Fruit fly (Drosophila melanogaster): ENCODE data around the gene cact.

Gene cact

dm6 chr2L:16356249-16357025 lies 30.4 kb upstream of the cact start, which contains the start of gene CaBP1 (continued):
- TF ChIP-seq CG14860 (GFP tag; IDR thresholded peaks at IDR 0.05; ENCODE audit: partially characterized antibody) (peak; percentile 84), pum (GFP tag; optimal IDR thresholded peaks at IDR 0.05) (no peak), ATbp (GFP tag; optimal IDR thresholded peaks at IDR 0.05) (no peak), kay (GFP tag; optimal IDR thresholded peaks at IDR 0.05) (no peak), ci (GFP tag; IDR thresholded peaks at IDR 0.05) (no peak), CG2129 (GFP tag; IDR thresholded peaks at IDR 0.05; ENCODE audit: partially characterized antibody) (peak; percentile 97), croc (GFP tag; conservative IDR thresholded peaks at IDR 0.05) (no peak), Hsf (GFP tag; optimal IDR thresholded peaks at IDR 0.05) (no peak), Dll (GFP tag; IDR thresholded peaks at IDR 0.05; ENCODE audit: partially characterized antibody) (peak; percentile 99), ftz-f1 (GFP tag; optimal IDR thresholded peaks at IDR 0.05) (no peak), pnt (GFP tag; optimal IDR thresholded peaks at IDR 0.05) (no peak), sens (GFP tag) (peak; percentile 85), nerfin-1 (tag; optimal IDR thresholded peaks at IDR 0.05) (no peak), lilli (GFP tag; optimal IDR thresholded peaks at IDR 0.05) (no peak), Lpt (GFP tag; optimal IDR thresholded peaks at IDR 0.05) (no peak), ab (GFP tag; optimal IDR thresholded peaks at IDR 0.05) (no peak), CG33557 (GFP tag; optimal IDR thresholded peaks at IDR 0.05) (no peak), CG7271 (tag; optimal IDR thresholded peaks at IDR 0.05) (no peak), CG11093 (GFP tag; IDR thresholded peaks at IDR 0.05) (no peak), chinmo (GFP tag; IDR thresholded peaks at IDR 0.05; ENCODE audit: partially characterized antibody) (peak; percentile 91; the same call in 3 of the 4 replicates), CG16815 (GFP tag; optimal IDR thresholded peaks at IDR 0.05) (no peak), inv (GFP tag; IDR thresholded peaks at IDR 0.05; ENCODE audit: partially characterized antibody) (peak; percentile 89), Neu2 (GFP tag; optimal IDR thresholded peaks at IDR 0.05; ENCODE audit: borderline replicate concordance) (no peak), Ada2b (GFP tag; IDR thresholded peaks at IDR 0.05) (no peak), stwl (tag; optimal IDR thresholded peaks at IDR 0.05) (peak; percentile 75), Side (GFP tag; optimal IDR thresholded peaks at IDR 0.05) (no peak), ERR (GFP tag; optimal IDR thresholded peaks at IDR 0.05) (no peak), unc-4 (GFP tag; IDR thresholded peaks at IDR 0.05; ENCODE audit: partially characterized antibody) (peak; percentile 98), luna (GFP tag; optimal IDR thresholded peaks at IDR 0.05) (no peak), cg (GFP tag; optimal IDR thresholded peaks at IDR 0.05) (no peak), hbn (GFP tag; IDR thresholded peaks at IDR 0.05; ENCODE audit: partially characterized antibody) (peak; percentile 98), CG8944 (GFP tag; optimal IDR thresholded peaks at IDR 0.05) (no peak), hb (GFP tag; IDR thresholded peaks at IDR 0.05; ENCODE audit: partially characterized antibody) (peak; percentile 91), aop (GFP tag; IDR thresholded peaks at IDR 0.05) (no peak), gce (GFP tag; IDR thresholded peaks at IDR 0.05) (no peak), CoRest (tag; optimal IDR thresholded peaks at IDR 0.05) (peak; percentile 18), CG14014 (GFP tag; IDR thresholded peaks at IDR 0.05) (no peak), Lhr (GFP tag; optimal IDR thresholded peaks at IDR 0.05) (peak; percentile 42), ken (GFP tag; IDR thresholded peaks at IDR 0.05) (no peak), pb (GFP tag; optimal IDR thresholded peaks at IDR 0.05) (no peak), nau (GFP tag; optimal IDR thresholded peaks at IDR 0.05) (no peak), tio (GFP tag; optimal IDR thresholded peaks at IDR 0.05) (no peak), CG6813 (GFP tag; optimal IDR thresholded peaks at IDR 0.05) (no peak), klu (GFP tag; IDR thresholded peaks at IDR 0.05) (no peak), CG5180 (GFP tag; optimal IDR thresholded peaks at IDR 0.05) (no peak), chif (GFP tag; optimal IDR thresholded peaks at IDR 0.05) (no peak), sima (GFP tag; optimal IDR thresholded peaks at IDR 0.05) (no peak), Ravus (GFP tag; IDR thresholded peaks at IDR 0.05) (no peak), odd (GFP tag; optimal IDR thresholded peaks at IDR 0.05) (no peak)

Measured in whole organism, embryonic.